Fruit fly (Drosophila melanogaster) whole organism, embryonic: ENCODE results near the gene Dhdds.
A peak's percentile ranks its signal among the peaks of the same experiment; 100 is the strongest.

Source experiments
- Abd-B ChIP-seq: fragments of 200-800 bp; sonication (Bioruptor generic); optimal IDR thresholded peaks from 2 replicates; lab custom pipeline; 2018; ENCODE audit warnings: missing biosample characterization, mild to moderate bottlenecking, missing genetic modification characterization, moderate library complexity
- Adf1 ChIP-seq: fragments of 200-800 bp; sonication (Bioruptor generic); IDR thresholded peaks from 2 replicates; pipeline ENCODE4 v1.3.6; 2022; ENCODE audit warnings: missing biosample characterization, missing genetic modification characterization
- Aef1 ChIP-seq: fragments of 200-800 bp; sonication (Bioruptor generic); IDR thresholded peaks from 3 replicates; pipeline ENCODE4 v1.3.6; 2022; ENCODE audit warnings: missing biosample characterization, missing genetic modification characterization
- Antp ChIP-seq: fragments of 200-800 bp; sonication (Bioruptor generic); optimal IDR thresholded peaks from 3 replicates; lab custom pipeline; 2016; ENCODE audit warnings: missing biosample characterization, missing genetic modification characterization
- CG10209 ChIP-seq: fragments of 200-800 bp; sonication (Bioruptor generic); optimal IDR thresholded peaks from 3 replicates; lab custom pipeline; 2017; ENCODE audit warnings: missing biosample characterization, mild to moderate bottlenecking, missing genetic modification characterization, missing genetic modification reagents
- CG10654 ChIP-seq: fragments of 200-800 bp; sonication (Bioruptor generic); optimal IDR thresholded peaks from 2 replicates; lab custom pipeline; 2016; ENCODE audit warnings: missing biosample characterization, missing genetic modification characterization
- CG11093 ChIP-seq: fragments of 200-800 bp; sonication (Bioruptor generic); IDR thresholded peaks from 3 replicates; pipeline ENCODE4 v1.3.6; 2022; ENCODE audit warnings: missing biosample characterization, missing genetic modification characterization
- CG11247 ChIP-seq: fragments of 200-800 bp; sonication (Bioruptor generic); IDR thresholded peaks from 2 replicates; pipeline ENCODE4 v1.3.6; 2022; ENCODE audit warnings: missing biosample characterization, missing genetic modification characterization
- CG12236 ChIP-seq: fragments of 200-800 bp; sonication (Bioruptor generic); optimal IDR thresholded peaks from 2 replicates; lab custom pipeline; 2016; ENCODE audit warnings: missing biosample characterization, missing genetic modification characterization
- CG12942 ChIP-seq: fragments of 200-800 bp; sonication (Bioruptor generic); optimal IDR thresholded peaks from 3 replicates; lab custom pipeline; 2016; ENCODE audit warnings: missing biosample characterization, missing genetic modification characterization
- CG13123 ChIP-seq: fragments of 200-800 bp; sonication (Bioruptor generic); optimal IDR thresholded peaks from 2 replicates; lab custom pipeline; 2016; ENCODE audit warnings: missing biosample characterization, missing genetic modification characterization
- CG13296 ChIP-seq: fragments of 200-800 bp; sonication (Bioruptor generic); optimal IDR thresholded peaks from 3 replicates; lab custom pipeline; 2018; ENCODE audit warnings: missing biosample characterization, mild to moderate bottlenecking, missing genetic modification characterization
- CG14710 ChIP-seq: fragments of 200-800 bp; sonication (Bioruptor generic); optimal IDR thresholded peaks from 3 replicates; lab custom pipeline; 2019; ENCODE audit warnings: missing biosample characterization, mild to moderate bottlenecking, missing genetic modification characterization, moderate library complexity
- CG17328 ChIP-seq: fragments of 200-800 bp; sonication (Bioruptor generic); IDR thresholded peaks from 2 replicates; pipeline ENCODE4 v1.3.6; 2022; ENCODE audit warnings: missing biosample characterization, missing genetic modification characterization
- CG30403 ChIP-seq: fragments of 200-800 bp; sonication (Bioruptor generic); optimal IDR thresholded peaks from 3 replicates; lab custom pipeline; 2016; ENCODE audit warnings: missing biosample characterization, missing genetic modification characterization
- CG32767 ChIP-seq: fragments of 200-800 bp; sonication (Bioruptor generic); IDR thresholded peaks from 2 replicates; pipeline ENCODE4 v1.3.6; 2022; ENCODE audit warnings: missing biosample characterization, missing genetic modification characterization
- CG3847 ChIP-seq: fragments of 200-800 bp; sonication (Bioruptor generic); IDR thresholded peaks from 2 replicates; pipeline ENCODE4 v1.3.6; 2022; ENCODE audit warnings: missing biosample characterization, missing genetic modification characterization
- CG6683 ChIP-seq: fragments of 200-800 bp; sonication (Bioruptor generic); optimal IDR thresholded peaks from 2 replicates; lab custom pipeline; 2017; ENCODE audit warnings: missing biosample characterization, mild to moderate bottlenecking, missing genetic modification characterization, missing genetic modification reagents
- CG7372 ChIP-seq: fragments of 200-800 bp; sonication (Bioruptor generic); IDR thresholded peaks from 2 replicates; pipeline ENCODE4 v1.3.6; 2022; ENCODE audit warnings: missing biosample characterization, missing genetic modification characterization
- CG7786 ChIP-seq: fragments of 200-800 bp; sonication (Bioruptor generic); optimal IDR thresholded peaks from 2 replicates; lab custom pipeline; 2016; ENCODE audit warnings: missing biosample characterization, missing genetic modification characterization
- CG9437 ChIP-seq: fragments of 200-800 bp; sonication (Bioruptor generic); optimal IDR thresholded peaks from 2 replicates; lab custom pipeline; 2018; ENCODE audit warnings: missing biosample characterization, mild to moderate bottlenecking, missing genetic modification characterization
- CG9876 ChIP-seq: fragments of 200-800 bp; sonication (Bioruptor generic); optimal IDR thresholded peaks from 2 replicates; lab custom pipeline; 2016; ENCODE audit warnings: missing biosample characterization, missing genetic modification characterization
- Camta ChIP-seq: fragments of 200-800 bp; sonication (Bioruptor generic); optimal IDR thresholded peaks from 2 replicates; lab custom pipeline; 2016; ENCODE audit warnings: missing biosample characterization, missing genetic modification characterization
- Doc3 ChIP-seq: fragments of 200-800 bp; sonication (Bioruptor generic); IDR thresholded peaks from 3 replicates; pipeline ENCODE4 v1.3.6; 2022; ENCODE audit warnings: missing biosample characterization, missing genetic modification characterization; ENCODE audit not compliant: partially characterized antibody
- Dp ChIP-seq: fragments of 200-800 bp; sonication (Bioruptor generic); optimal IDR thresholded peaks from 2 replicates; lab custom pipeline; 2018; ENCODE audit warnings: missing biosample characterization, mild to moderate bottlenecking, missing genetic modification characterization, moderate library complexity
- Fer3 ChIP-seq: fragments of 200-800 bp; sonication (Bioruptor generic); optimal IDR thresholded peaks from 2 replicates; lab custom pipeline; 2018; ENCODE audit warnings: missing biosample characterization, mild to moderate bottlenecking, missing genetic modification characterization, moderate library complexity
- Hand ChIP-seq: fragments of 200-800 bp; sonication (Bioruptor generic); optimal IDR thresholded peaks from 2 replicates; lab custom pipeline; 2017; ENCODE audit warnings: mild to moderate bottlenecking, missing biosample characterization, missing genetic modification reagents, missing genetic modification characterization
- Hey ChIP-seq: fragments of 200-800 bp; sonication (Bioruptor generic); optimal IDR thresholded peaks from 3 replicates; lab custom pipeline; 2018; ENCODE audit warnings: missing biosample characterization, mild to moderate bottlenecking, missing genetic modification characterization
- Hmr ChIP-seq: fragments of 200-800 bp; sonication (Bioruptor generic); optimal IDR thresholded peaks from 3 replicates; lab custom pipeline; 2017; ENCODE audit warnings: mild to moderate bottlenecking, missing biosample characterization, missing genetic modification reagents, missing genetic modification characterization
- Max ChIP-seq: fragments of 200-800 bp; sonication (Bioruptor generic); optimal IDR thresholded peaks from 2 replicates; lab custom pipeline; 2016; ENCODE audit warnings: missing biosample characterization, mild to moderate bottlenecking, missing genetic modification characterization
- PHDP ChIP-seq: fragments of 200-800 bp; sonication (Bioruptor generic); optimal IDR thresholded peaks from 3 replicates; lab custom pipeline; 2018; ENCODE audit warnings: missing biosample characterization, mild to moderate bottlenecking, missing genetic modification characterization, moderate library complexity
- Ptx1 ChIP-seq: fragments of 200-800 bp; sonication (Bioruptor generic); IDR thresholded peaks from 2 replicates; pipeline ENCODE4 v1.3.6; 2022; ENCODE audit warnings: missing biosample characterization, missing genetic modification characterization
- Scr ChIP-seq: fragments of 200-800 bp; sonication (Bioruptor generic); IDR thresholded peaks from 2 replicates; pipeline ENCODE4 v1.3.6; 2022; ENCODE audit warnings: missing biosample characterization, missing genetic modification characterization; ENCODE audit not compliant: partially characterized antibody
- Trl ChIP-seq, 3 experiments: fragments of >200 bp in 2 of 3; fragments of 200-800 bp in 1 of 3; sonication (Bioruptor generic) in 1 of 3; optimal IDR thresholded peaks; 2 replicates in 1 of 3; 3 replicates in 2 of 3; lab custom pipeline; 2016 to 2017; ENCODE audit warnings: missing biosample characterization in 1 of 3, missing genetic modification characterization in 1 of 3
- aop ChIP-seq: fragments of 200-800 bp; sonication (Bioruptor generic); IDR thresholded peaks from 2 replicates; pipeline ENCODE4 v1.3.6; 2022; ENCODE audit warnings: missing biosample characterization, missing genetic modification characterization
- cato ChIP-seq: fragments of 200-800 bp; sonication (Bioruptor generic); optimal IDR thresholded peaks from 2 replicates; lab custom pipeline; 2016; ENCODE audit warnings: missing biosample characterization, missing genetic modification characterization, borderline replicate concordance
- crc ChIP-seq: fragments of 200-800 bp; sonication (Bioruptor generic); optimal IDR thresholded peaks from 2 replicates; lab custom pipeline; 2016; ENCODE audit warnings: missing biosample characterization, missing genetic modification characterization
- ems ChIP-seq: fragments of 200-800 bp; sonication (Bioruptor generic); optimal IDR thresholded peaks from 3 replicates; lab custom pipeline; 2016; ENCODE audit warnings: missing biosample characterization, missing genetic modification characterization
- fd64A ChIP-seq: fragments of 200-800 bp; sonication (Bioruptor generic); optimal IDR thresholded peaks from 3 replicates; lab custom pipeline; 2018; ENCODE audit warnings: missing biosample characterization, mild to moderate bottlenecking, missing genetic modification characterization
- kni ChIP-seq: fragments of 200-800 bp; sonication (Bioruptor generic); optimal IDR thresholded peaks from 3 replicates; lab custom pipeline; 2017; ENCODE audit warnings: mild to moderate bottlenecking, missing biosample characterization, missing genetic modification reagents, missing genetic modification characterization
- lmd ChIP-seq: fragments of 200-800 bp; sonication (Bioruptor generic); IDR thresholded peaks from 2 replicates; pipeline ENCODE4 v1.3.6; 2022; ENCODE audit warnings: missing biosample characterization, missing genetic modification characterization
- luna ChIP-seq: fragments of 200-800 bp; sonication (Bioruptor generic); optimal IDR thresholded peaks from 2 replicates; lab custom pipeline; 2016; ENCODE audit warnings: missing biosample characterization, missing genetic modification characterization
- nom ChIP-seq: fragments of 200-800 bp; sonication (Bioruptor generic); optimal IDR thresholded peaks from 2 replicates; lab custom pipeline; 2017; ENCODE audit warnings: missing biosample characterization, missing genetic modification characterization, mild to moderate bottlenecking, moderate library complexity, missing genetic modification reagents
- pfk ChIP-seq: fragments of 200-800 bp; sonication (Bioruptor generic); optimal IDR thresholded peaks from 2 replicates; lab custom pipeline; 2018; ENCODE audit warnings: missing biosample characterization, mild to moderate bottlenecking, missing genetic modification characterization, moderate library complexity
- pita ChIP-seq: fragments of 200-800 bp; sonication (Bioruptor generic); optimal IDR thresholded peaks from 2 replicates; lab custom pipeline; 2017; ENCODE audit warnings: missing biosample characterization, mild to moderate bottlenecking, missing genetic modification characterization
- pnt ChIP-seq: fragments of 200-800 bp; sonication (Bioruptor generic); optimal IDR thresholded peaks from 3 replicates; lab custom pipeline; 2016; ENCODE audit warnings: missing biosample characterization, missing genetic modification characterization
- pros ChIP-seq: fragments of 200-800 bp; sonication (Bioruptor generic); optimal IDR thresholded peaks from 3 replicates; lab custom pipeline; 2019; ENCODE audit warnings: missing biosample characterization, mild to moderate bottlenecking, missing genetic modification characterization, moderate library complexity
- trem ChIP-seq: fragments of 200-800 bp; optimal IDR thresholded peaks from 3 replicates; lab custom pipeline; 2019; ENCODE audit warnings: missing biosample characterization, mild to moderate bottlenecking, missing genetic modification characterization, moderate library complexity
- trh ChIP-seq: fragments of 200-800 bp; sonication (Bioruptor generic); optimal IDR thresholded peaks from 2 replicates; lab custom pipeline; 2016; ENCODE audit warnings: missing biosample characterization, missing genetic modification characterization

Gene Dhdds

DNA sequence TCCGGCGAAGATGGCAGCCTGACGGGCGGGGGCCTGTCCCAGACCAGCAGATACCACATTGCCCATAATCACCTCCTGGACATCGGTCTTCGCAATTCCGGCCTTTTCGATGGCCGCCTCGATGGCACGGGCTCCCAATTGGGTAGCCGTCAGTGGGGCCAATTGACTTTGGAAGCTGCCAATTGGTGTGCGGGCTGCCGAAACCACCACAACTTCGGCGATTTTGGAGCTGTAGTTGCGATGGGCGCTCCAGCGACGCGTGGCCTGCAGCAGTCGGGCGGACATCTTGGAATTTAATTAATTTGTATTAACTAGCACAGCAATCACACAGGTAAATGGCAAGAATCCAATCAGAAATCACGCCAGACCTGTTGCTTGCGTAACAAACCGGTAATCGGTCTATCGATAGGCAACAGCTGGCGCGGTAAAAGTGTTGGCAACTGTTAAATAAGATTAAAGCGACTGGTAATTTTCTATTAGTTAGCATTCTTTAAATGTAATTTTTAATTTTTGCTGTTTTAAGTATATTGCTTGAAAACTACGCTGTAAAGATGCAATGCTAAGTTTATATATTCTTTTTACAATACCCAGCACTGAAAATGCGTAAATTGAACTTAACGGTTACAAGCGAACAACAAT, 44.6 kb downstream of the Dhdds start, which contains the start of gene Acat1 (continued):
- TF ChIP-seq CG14710 (tag; lab: Kevin White, UChicago) (peak; percentile 53), aop (GFP tag; lab: Robert Waterston, UW) (no peak), Scr (GFP tag; lab: Robert Waterston, UW) (peak; percentile 51), Fer3 (tag; lab: Kevin White, UChicago) (peak; percentile 49), Dp (peak; percentile 35), CG10654 (GFP tag; lab: Kevin White, UChicago) (peak; percentile 48), CG11093 (GFP tag; lab: Robert Waterston, UW) (no peak), CG11247 (peak; percentile 41; the same call in 1 of the 2 replicates), CG9437 (GFP tag; lab: Kevin White, UChicago) (peak; percentile 47), Hmr (peak; percentile 59), cato (GFP tag; lab: Kevin White, UChicago) (peak; percentile 12), CG7372 (GFP tag; lab: Robert Waterston, UW) (peak; percentile 34; the same call in 1 of the 2 replicates), CG12236 (GFP tag; lab: Kevin White, UChicago) (peak; percentile 15), Adf1 (no peak), fd64A (GFP tag; lab: Kevin White, UChicago) (no peak), ems (peak; percentile 43), CG30403 (GFP tag; lab: Kevin White, UChicago) (peak; percentile 71), Camta (GFP tag; lab: Kevin White, UChicago) (peak; percentile 25), CG17328 (peak; percentile 62), Max (GFP tag; lab: Kevin White, UChicago) (peak; percentile 54), trem (tag; lab: Kevin White, UChicago) (peak; percentile 52), Hey (tag; lab: Kevin White, UChicago) (no peak), PHDP (tag; lab: Kevin White, UChicago) (peak; percentile 61), pnt (peak; percentile 1), CG32767 (no peak), pfk (GFP tag; lab: Kevin White, UChicago) (no peak), Antp (GFP tag; lab: Kevin White, UChicago) (peak; percentile 5), lmd (GFP tag; lab: Robert Waterston, UW) (0 out of 2 replicates have a peak, but pooled peaks have one; percentile 31), CG13296 (GFP tag; lab: Kevin White, UChicago) (no peak), nom (GFP tag; lab: Kevin White, UChicago) (peak; percentile 19), pita (GFP tag; lab: Kevin White, UChicago) (no peak), CG7786 (peak; percentile 40), trh (GFP tag; lab: Kevin White, UChicago) (no peak), Hand (GFP tag; lab: Kevin White, UChicago) (no peak), Abd-B (GFP tag; lab: Kevin White, UChicago) (peak; percentile 12), Trl (optimal IDR thresholded peaks at IDR 0.05; lab: Kevin White, UChicago) (no peak), Trl (GFP tag; optimal IDR thresholded peaks at IDR 0.05; lab: Kevin White, UChicago) (peak; percentile 52), crc (GFP tag; lab: Kevin White, UChicago) (peak; percentile 1), kni (GFP tag; lab: Kevin White, UChicago) (no peak), CG10209 (GFP tag; lab: Kevin White, UChicago) (peak; percentile 44), Doc3 (GFP tag; lab: Robert Waterston, UW) (0 out of 3 replicates have a peak, but pooled peaks have one; percentile 17), pros (GFP tag; lab: Kevin White, UChicago) (no peak), Ptx1 (GFP tag; lab: Robert Waterston, UW) (peak; percentile 72), CG9876 (GFP tag; lab: Kevin White, UChicago) (no peak), Aef1 (GFP tag; lab: Robert Waterston, UW) (0 out of 3 replicates have a peak, but pooled peaks have one; percentile 16), CG12942 (GFP tag; lab: Kevin White, UChicago) (peak; percentile 12), CG6683 (no peak), CG13123 (GFP tag; lab: Kevin White, UChicago) (no peak), CG3847 (peak; percentile 53; the same call in 1 of the 2 replicates), luna (GFP tag; lab: Kevin White, UChicago) (peak; percentile 39)
